Fruit fly (Drosophila melanogaster) S2 (cell line): ENCODE results near the gene Gr93a.

Experiments
- CG8478 ChIP-seq: fragments of >200 bp; optimal IDR thresholded peaks from 2 replicates; lab custom pipeline; 2018
- CTCF ChIP-seq, 2 experiments: fragments of >200 bp; optimal IDR thresholded peaks; 2 replicates each; lab custom pipeline; 2018

Gr93a gene

DNA sequence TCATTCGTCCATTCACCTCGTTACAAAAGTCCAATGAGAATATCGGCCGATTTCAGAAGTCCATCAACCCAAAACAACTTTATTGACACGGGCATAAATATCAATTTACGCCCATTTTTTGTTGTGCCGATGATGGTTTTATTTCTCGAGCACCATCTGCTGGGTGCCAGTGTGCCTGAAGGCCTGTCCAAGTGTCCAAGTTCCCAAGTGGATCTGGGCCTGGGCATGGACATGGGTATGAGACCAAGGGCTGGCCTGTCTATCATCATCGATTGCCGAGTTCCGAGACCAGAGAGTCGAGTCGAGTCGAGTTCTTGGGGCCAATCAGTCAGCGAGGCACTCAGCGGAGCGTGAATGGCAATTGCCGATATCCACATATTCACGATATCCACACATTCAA lies at the start of gene Gr93a:
Gene Gr93a (plus strand): TSS at position 301 of the 400 bp plus-strand sequence.
- TF ChIP-seq CG8478 (lab: Kevin White, UChicago), result no peak
- TF ChIP-seq CTCF (optimal IDR thresholded peaks at IDR 0.05; lab: Kevin White, UChicago), result no peak

DNA sequence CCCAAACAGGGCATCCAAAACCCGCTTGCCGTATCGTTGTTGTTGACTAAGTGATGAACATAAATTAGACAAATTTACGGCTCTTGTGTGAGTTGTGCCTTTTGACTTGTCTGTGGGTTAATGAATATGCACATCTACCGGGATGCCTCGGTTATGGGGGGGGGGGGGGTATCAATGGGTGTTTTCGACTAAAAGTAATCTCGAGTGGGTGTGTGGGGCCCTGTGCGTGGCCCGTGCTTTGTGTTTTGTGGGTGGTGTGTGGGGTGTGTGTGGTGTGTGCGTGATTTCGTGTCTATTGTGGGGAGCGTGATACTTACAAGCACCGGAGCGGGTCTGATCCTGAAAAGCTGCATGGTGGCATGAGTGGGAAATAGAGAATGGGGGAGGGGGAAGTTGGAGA lies 41.9 kb upstream of the Gr93a start:
- no peak for TF ChIP-seq CTCF (optimal IDR thresholded peaks at IDR 0.05; lab: Kevin White, UChicago)
- no peak for TF ChIP-seq CG8478 (lab: Kevin White, UChicago)

DNA sequence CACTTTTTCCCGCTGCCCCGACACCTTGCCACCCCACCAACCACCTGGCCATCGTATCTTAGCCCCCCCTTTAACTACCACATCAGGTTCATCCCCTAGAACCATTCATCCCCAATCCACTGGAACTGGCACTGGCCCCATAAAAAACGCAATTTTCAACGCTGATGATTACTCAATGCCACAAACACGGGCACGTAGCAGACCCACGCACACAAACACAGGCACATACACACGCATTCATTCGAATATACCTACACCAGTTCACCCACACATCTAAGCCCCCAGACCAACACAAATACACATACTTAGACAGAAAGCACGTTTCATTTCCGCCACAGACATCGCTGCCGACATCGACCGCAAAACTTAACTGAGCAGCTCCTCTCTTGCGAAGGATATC lies 38.5 kb upstream of the Gr93a start:
- TF ChIP-seq CTCF (optimal IDR thresholded peaks at IDR 0.05; lab: Kevin White, UChicago) (no peak), CG8478 (lab: Kevin White, UChicago) (no peak)

DNA sequence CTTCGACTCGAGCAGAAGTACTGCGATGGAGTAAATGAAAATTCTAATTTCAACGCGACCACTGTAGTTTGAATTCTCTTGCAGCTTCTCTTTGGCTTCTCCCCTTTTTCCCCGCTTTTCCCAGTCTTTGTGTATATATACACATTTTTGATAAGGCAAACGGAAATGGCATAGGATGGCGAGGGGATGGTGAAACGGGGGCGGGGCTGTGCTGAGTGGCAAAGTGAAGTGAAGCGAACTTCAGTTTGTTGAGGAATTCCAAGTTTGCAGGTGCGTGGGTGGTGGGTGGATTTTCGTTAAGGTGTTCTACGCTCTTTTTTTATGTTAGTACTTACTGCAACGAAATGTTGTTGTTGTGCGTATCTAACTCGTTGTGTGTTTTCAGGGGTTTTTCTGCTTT lies 25.0 kb upstream of the Gr93a start:
- TF ChIP-seq CTCF (optimal IDR thresholded peaks at IDR 0.05; lab: Kevin White, UChicago) (no peak), CG8478 (lab: Kevin White, UChicago) (no peak)

DNA sequence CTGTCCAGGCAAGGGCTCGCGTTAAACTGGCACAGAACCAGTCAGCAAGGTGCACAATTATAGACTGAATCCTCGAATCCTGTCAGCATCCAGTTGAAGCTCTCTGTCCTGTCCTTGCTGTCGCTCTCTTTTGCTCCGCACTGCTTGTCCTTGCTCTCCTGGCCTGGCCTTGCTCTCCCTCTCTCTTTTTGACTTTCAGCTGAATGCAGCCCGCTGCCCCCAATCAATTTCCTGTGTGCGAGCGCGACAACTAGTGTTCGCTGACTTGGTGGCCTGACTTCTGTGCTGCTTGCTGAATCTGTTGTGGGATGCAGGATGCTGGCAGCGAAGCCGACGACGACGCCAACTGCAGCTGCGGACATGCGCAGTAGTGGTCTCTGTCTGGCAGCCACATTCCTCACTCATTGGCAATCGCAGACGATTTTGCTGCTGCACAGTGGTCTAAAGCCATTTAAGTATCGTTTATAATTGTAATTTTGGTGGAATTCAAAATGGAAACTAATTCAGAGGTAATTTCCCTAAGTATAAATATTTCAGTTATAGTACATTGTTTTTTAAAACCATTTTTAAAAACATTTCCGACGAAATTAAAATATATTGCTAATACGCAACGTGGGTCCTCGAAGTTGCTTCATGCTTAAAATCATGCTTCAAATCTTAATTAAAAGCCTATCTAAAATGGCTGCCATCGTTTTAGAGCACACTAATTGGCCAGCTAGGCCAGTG lies 23.5 kb upstream of the Gr93a start:
- no peak for TF ChIP-seq CTCF (optimal IDR thresholded peaks at IDR 0.05; lab: Kevin White, UChicago)
- no peak for TF ChIP-seq CG8478 (lab: Kevin White, UChicago)

DNA sequence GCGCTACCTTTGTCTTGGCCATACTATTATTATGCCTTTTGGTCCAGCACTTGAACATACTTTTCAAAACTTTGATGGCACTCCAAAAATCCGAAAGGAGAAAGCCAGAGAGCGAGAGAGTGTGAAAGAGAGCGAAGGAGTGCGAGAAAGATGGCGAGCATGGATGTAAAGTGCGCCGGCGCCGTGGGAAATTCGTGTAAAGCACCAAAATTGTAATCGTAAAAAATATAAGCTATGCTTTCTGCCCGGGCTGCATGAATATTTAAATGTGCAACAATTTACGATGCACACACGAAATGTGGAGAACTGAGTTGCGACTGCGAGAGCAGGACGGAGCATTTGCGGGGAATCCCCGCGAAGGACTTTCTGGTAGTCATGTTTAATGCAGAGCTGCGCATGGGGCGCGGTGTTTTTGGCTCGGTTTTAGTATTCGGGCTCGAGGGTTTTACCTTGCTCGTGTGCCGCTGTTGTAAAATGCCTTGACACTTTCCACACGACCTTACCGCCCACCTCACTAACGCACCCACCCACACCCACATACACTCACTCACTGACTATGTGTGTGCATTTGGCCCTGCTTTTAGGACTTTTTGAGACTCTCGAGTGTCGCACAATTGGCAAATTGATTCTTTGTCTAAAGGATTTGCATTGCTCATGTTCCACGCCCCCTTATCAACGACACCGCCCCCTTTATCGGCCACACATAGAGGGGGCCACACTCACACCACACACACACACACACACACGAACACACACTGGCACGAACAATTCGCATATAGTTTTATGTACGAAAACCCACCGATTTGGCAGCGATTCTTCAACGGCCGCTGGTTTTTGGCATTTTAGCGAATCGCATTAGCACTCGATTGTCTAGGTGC lies 10.4 kb upstream of the Gr93a start:
- no peak for TF ChIP-seq CTCF (optimal IDR thresholded peaks at IDR 0.05; lab: Kevin White, UChicago)
- no peak for TF ChIP-seq CG8478 (lab: Kevin White, UChicago)

DNA sequence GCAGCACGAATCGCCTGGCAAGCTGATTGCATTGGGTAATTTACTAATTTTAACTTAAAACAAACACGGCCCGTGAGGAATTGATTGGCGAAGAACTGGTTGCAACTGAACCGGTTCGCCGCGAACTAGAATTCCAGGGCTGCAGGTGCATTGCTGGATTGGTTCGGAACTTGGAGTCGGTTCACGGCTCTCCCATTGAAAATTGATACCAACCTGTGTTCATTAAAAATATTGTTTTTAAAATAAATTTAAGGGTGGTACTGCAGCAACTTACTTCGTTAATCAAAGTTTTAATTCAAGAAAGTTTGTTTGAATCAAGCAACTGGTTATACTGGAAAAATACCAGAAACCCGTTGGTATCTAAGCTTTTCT lies 9.8 kb upstream of the Gr93a start, which contains the start of gene CASK:
Gene CASK (minus strand): TSS at position 113 of the 372 bp plus-strand sequence.
- TF ChIP-seq CG8478 (lab: Kevin White, UChicago), result no peak
- peak in 1 of 2 experiments; percentile 10 for TF ChIP-seq CTCF (optimal IDR thresholded peaks at IDR 0.05; lab: Kevin White, UChicago)

DNA sequence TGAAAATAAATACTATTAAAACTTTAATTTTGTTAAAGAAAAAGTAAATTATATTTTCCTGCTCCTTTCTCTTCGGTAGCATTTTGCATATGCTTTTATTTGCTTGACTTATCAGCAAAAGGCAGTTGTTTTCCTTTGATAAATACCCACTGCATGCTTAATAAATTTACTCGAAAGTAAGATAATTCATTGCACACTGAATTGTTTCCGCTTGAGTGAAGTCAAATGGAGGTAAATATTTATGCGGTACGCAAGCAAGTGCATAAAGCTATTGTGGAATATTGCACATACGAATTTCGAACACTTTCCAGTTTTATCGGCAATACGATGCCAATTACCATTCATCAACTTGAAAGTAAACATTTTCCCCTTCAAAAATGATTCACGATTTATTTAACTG lies 9.2 kb upstream of the Gr93a start:
- no peak for TF ChIP-seq CTCF (optimal IDR thresholded peaks at IDR 0.05; lab: Kevin White, UChicago)
- TF ChIP-seq CG8478 (lab: Kevin White, UChicago), result no peak

DNA sequence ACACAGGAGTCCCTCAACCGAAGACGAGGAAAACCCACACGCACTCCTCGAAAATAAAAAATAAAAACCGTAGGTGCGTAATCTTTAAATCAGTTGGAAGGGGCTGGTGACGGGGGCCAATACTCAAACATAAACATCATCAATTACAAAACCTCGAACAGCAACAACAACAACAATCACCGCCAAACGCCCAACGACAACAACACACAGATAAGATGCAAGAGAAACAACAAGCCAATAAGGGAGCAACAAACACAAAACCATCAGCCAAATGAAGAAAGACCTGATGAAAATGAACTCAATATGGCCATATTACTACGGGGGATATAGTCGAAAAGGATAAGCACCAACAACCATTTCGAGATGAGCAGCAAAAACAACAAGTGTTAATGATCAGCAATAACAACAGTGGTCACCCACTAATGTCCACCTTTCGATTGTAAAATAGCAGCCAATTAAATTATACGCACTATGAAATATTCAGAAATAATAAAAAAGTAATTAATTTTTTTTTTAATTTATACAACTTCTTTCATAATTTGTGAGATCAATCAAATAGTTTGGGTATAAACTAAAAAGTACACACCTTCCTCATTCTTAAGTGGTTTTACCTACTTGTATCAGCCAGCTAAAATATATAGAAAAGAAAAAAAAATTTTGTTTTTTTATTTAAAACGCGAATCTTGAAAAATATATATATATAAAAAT lies 8.4 kb upstream of the Gr93a start:
- TF ChIP-seq CG8478 (lab: Kevin White, UChicago) (no peak), CTCF (optimal IDR thresholded peaks at IDR 0.05; lab: Kevin White, UChicago) (no peak)

DNA sequence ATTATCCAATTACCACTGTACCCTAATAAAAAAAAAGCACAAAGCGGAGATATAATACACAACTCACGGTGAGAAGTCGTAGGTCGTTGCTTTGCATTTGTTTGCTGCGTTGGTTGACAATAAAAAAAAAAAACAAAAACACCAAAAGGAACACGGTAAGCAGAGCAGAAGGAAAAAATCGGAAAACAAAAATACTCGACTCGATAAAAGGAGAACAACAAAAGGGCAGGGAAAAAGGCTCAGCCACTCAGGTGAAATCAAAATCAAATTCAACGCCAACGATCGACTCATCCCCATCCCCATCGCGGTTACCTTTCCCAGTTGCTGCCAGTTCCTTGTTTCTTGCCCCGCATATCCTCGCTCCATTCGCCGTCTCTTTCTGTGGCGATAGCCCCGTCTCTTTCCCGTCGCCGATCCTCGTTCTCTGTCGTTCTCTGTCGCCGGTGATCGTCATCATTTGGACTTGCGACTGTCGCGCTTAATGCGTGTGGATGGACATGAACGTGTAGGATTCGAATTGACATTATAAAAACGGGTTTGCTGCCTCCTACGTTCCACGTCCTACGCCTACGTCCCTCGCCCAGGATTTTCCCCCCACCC lies 7.8 kb upstream of the Gr93a start:
- TF ChIP-seq CTCF (optimal IDR thresholded peaks at IDR 0.05; lab: Kevin White, UChicago), result peak in 1 of 2 experiments; percentile 13
- no peak for TF ChIP-seq CG8478 (lab: Kevin White, UChicago)

DNA sequence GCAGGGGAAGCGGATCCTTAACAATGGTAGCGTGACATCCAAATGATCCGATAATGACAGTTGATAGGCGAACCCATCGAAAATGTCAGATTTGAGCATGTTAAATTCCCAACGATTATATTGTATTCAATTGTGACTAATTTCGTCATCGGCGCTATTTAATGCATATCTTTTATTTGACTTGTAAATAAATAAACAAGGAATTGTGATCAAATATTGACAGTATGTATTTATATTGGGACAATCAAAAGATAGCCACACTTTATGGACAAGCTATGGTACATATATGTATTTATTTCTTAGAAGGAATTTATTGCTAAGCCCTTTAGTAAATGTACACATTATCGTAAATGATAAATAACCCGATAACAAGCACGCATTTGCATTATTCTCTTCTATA lies 7.2 kb upstream of the Gr93a start:
- no peak for TF ChIP-seq CG8478 (lab: Kevin White, UChicago)
- TF ChIP-seq CTCF (optimal IDR thresholded peaks at IDR 0.05; lab: Kevin White, UChicago), result no peak

DNA sequence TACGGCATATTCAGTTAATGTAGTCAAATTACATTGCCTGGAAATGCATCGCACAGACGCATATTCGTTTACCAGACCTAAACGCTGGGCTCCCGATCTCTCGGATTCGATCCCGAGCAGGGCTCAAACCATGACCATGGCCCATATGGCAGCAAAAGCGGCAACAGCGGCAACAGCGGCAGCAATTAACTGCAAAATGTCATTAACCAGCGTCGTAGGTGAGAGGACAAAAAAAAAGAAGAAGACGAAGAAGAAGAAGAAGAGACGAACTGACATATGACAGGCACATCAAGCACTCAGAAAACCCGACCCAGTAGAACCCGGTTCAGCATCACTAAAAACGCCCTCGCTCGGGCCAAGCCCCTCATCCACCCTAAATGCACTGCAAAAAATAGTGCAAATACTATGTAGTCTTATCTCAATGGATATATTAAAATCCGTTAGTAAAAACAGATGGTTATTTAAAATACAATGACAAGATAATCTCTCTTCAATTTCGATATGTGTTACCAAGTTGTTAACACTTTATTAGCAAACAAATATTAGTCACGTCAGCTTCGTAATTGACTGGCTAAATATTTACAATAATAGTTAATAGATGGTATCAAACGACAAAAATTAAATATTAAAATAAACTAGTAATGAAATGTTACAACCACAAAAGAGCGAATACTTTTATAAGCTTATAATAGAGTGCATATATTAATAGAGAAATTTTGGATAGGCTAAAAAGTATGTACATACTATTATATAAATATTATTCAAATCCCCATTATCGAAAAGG lies 6.3 kb upstream of the Gr93a start:
- TF ChIP-seq CTCF (optimal IDR thresholded peaks at IDR 0.05; lab: Kevin White, UChicago) (no peak), CG8478 (lab: Kevin White, UChicago) (no peak)

DNA sequence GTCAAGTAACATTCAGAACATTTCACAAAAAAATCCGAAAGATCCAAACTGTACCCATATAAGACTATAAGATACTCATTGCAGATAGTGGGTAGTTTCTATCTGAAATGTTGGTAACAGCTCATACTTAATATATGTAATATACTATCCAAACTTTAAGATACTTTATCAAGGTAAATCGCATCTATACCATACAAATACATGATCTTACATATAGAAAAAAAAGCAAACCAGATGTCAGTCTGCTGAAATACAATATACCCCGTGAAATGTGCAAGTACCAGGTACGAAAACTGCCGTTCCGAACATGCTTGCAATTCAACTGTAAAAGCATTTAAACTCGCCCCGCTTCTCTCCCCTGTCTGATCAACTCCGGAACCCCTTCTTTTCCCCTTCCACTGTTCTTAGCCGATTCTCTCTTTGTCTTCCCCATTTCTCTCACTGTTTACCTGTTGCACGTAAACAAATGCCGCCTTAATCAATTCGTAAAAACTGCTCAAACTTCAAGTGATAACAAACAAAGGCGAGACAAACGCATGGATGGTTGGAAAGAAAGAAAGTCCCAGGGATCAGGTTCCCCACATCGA lies 4.8 kb upstream of the Gr93a start:
- TF ChIP-seq CTCF (optimal IDR thresholded peaks at IDR 0.05; lab: Kevin White, UChicago) (no peak), CG8478 (lab: Kevin White, UChicago) (no peak)
